Worm (Caenorhabditis elegans) whole organism, L4 larva: ENCODE results near the gene srw-60.

Experiments
- dve-1 ChIP-seq: sonication (generic microtip); optimal IDR thresholded peaks from 2 replicates; lab custom pipeline; 2017; ENCODE audit warnings: antibody characterized with exemption, mild to moderate bottlenecking, missing genetic modification characterization, missing compliant biosample characterization; ENCODE audit not compliant: insufficient read depth
- egl-27 ChIP-seq: sonication (generic microtip); optimal IDR thresholded peaks from 3 replicates; lab custom pipeline; 2017; ENCODE audit warnings: missing biosample characterization, missing genetic modification reagents, missing genetic modification characterization
- lin-39 ChIP-seq: fragments of 150-350 bp; optimal IDR thresholded peaks from 2 replicates; lab custom pipeline; 2014; ENCODE audit warnings: missing biosample characterization, missing genetic modification reagents, missing genetic modification characterization
- nhr-41 ChIP-seq: fragments of 200-800 bp; sonication (Bioruptor generic); IDR thresholded peaks from 2 replicates; pipeline ENCODE4 v1.3.6; 2022; ENCODE audit warnings: missing genetic modification reagents, missing genetic modification characterization, missing compliant biosample characterization
- zfp-3 ChIP-seq: fragments of 200-800 bp; sonication (Bioruptor generic); conservative IDR thresholded peaks from 2 replicates; pipeline ENCODE4 v1.3.6; 2022; ENCODE audit warnings: missing genetic modification reagents, missing genetic modification characterization, missing compliant biosample characterization

DNA sequence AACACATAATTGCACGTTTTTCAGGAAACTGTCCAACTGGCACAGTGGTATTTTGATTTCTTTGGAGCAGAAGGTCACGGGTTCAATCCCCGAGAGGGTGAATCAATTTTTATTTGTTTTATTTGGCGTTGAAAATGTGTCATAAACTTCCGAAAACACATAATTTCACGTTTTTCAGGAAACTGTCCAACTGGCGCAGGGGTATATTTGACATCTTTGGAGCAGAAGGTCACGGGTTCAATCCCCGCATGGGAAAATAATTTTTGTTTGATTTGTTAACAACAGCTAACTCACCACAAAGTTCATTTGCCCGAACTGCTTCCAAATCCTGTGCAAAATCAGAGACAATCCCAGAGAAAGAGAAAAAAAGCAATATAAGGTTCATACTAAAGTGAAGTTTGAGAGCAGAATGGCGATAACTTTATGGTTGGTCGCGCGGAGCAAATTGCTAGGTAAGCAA, 2.7 kb upstream of the srw-60 start, which contains the start of gene irld-48:
- TF ChIP-seq zfp-3 (GFP tag; lab: Robert Waterston, UW) (no peak), dve-1 (tag; lab: Kevin White, UChicago) (no peak), lin-39 (tag; lab: Kevin White, UChicago) (no peak), nhr-41 (GFP tag; lab: Robert Waterston, UW) (no peak), egl-27 (no peak)
